Worm (Caenorhabditis elegans): ENCODE measurements around the gene clec-78.

ce11 chrIV:4049398-4049998 lies 60.6 kb downstream of the clec-78 start, which contains the start of gene pcn-1:
- TF ChIP-seq tab-1 (GFP tag; IDR thresholded peaks at IDR 0.05) (no peak), ref-1 (GFP tag; conservative IDR thresholded peaks at IDR 0.05) (no peak), T22C8.4 (GFP tag; IDR thresholded peaks at IDR 0.05) (no peak), med-1 (GFP tag; optimal IDR thresholded peaks at IDR 0.05; ENCODE audit: insufficient read depth) (no peak), klf-2 (GFP tag; conservative IDR thresholded peaks at IDR 0.05) (no peak), ztf-29 (GFP tag; IDR thresholded peaks at IDR 0.05) (no peak)

Measured in whole organism, midembryonic.